Fruit fly (Drosophila melanogaster) whole organism, embryonic: Measurements from ENCODE around the gene CG3662.

Experiments
- Asciz ChIP-seq: fragments of 200-800 bp; sonication (Bioruptor generic); optimal IDR thresholded peaks from 2 replicates; lab custom pipeline; 2017; ENCODE audit warnings: missing biosample characterization, mild to moderate bottlenecking, missing genetic modification characterization, missing genetic modification reagents
- B-H1 ChIP-seq: fragments of 200-800 bp; sonication (Bioruptor generic); IDR thresholded peaks from 3 replicates; pipeline ENCODE4 v1.3.6; 2022; ENCODE audit warnings: missing biosample characterization, missing genetic modification characterization
- CG10274 ChIP-seq: fragments of 200-800 bp; sonication (Bioruptor generic); optimal IDR thresholded peaks from 3 replicates; lab custom pipeline; 2017; ENCODE audit warnings: missing biosample characterization, mild to moderate bottlenecking, missing genetic modification characterization
- CG11723 ChIP-seq: fragments of 200-800 bp; sonication (Bioruptor generic); optimal IDR thresholded peaks from 2 replicates; lab custom pipeline; 2017; ENCODE audit warnings: missing biosample characterization, mild to moderate bottlenecking, missing genetic modification characterization
- CG12942 ChIP-seq: fragments of 200-800 bp; sonication (Bioruptor generic); optimal IDR thresholded peaks from 3 replicates; lab custom pipeline; 2016; ENCODE audit warnings: missing biosample characterization, missing genetic modification characterization
- CG13296 ChIP-seq: fragments of 200-800 bp; sonication (Bioruptor generic); optimal IDR thresholded peaks from 3 replicates; lab custom pipeline; 2018; ENCODE audit warnings: missing biosample characterization, mild to moderate bottlenecking, missing genetic modification characterization
- CG15269 ChIP-seq: fragments of 200-800 bp; sonication (Bioruptor generic); optimal IDR thresholded peaks from 2 replicates; lab custom pipeline; 2018; ENCODE audit warnings: missing biosample characterization, mild to moderate bottlenecking, missing genetic modification characterization, moderate library complexity
- CG1603 ChIP-seq: fragments of 200-800 bp; sonication (Bioruptor generic); optimal IDR thresholded peaks from 2 replicates; lab custom pipeline; 2019; ENCODE audit warnings: missing biosample characterization, mild to moderate bottlenecking, missing genetic modification characterization, moderate library complexity
- CG16779 ChIP-seq: fragments of 200-800 bp; sonication (Bioruptor generic); IDR thresholded peaks from 2 replicates; pipeline ENCODE4 v1.3.6; 2022; ENCODE audit warnings: missing biosample characterization, missing genetic modification characterization
- CG17359 ChIP-seq: fragments of 200-800 bp; sonication (Bioruptor generic); optimal IDR thresholded peaks from 3 replicates; lab custom pipeline; 2018; ENCODE audit warnings: missing biosample characterization, mild to moderate bottlenecking, missing genetic modification characterization, moderate library complexity
- CG17802 ChIP-seq: fragments of 200-800 bp; sonication (Bioruptor generic); optimal IDR thresholded peaks from 2 replicates; lab custom pipeline; 2018; ENCODE audit warnings: missing biosample characterization, mild to moderate bottlenecking, missing genetic modification characterization, moderate library complexity
- CG2120 ChIP-seq: fragments of 200-800 bp; sonication (Bioruptor generic); optimal IDR thresholded peaks from 3 replicates; lab custom pipeline; 2016; ENCODE audit warnings: missing biosample characterization, missing genetic modification characterization
- CG32772 ChIP-seq: fragments of 200-800 bp; sonication (Bioruptor generic); IDR thresholded peaks from 2 replicates; pipeline ENCODE4 v1.3.6; 2022; ENCODE audit warnings: missing biosample characterization, missing genetic modification characterization
- CG3281 ChIP-seq: fragments of 200-800 bp; sonication (Bioruptor generic); optimal IDR thresholded peaks from 3 replicates; lab custom pipeline; 2017; ENCODE audit warnings: missing biosample characterization, mild to moderate bottlenecking, missing genetic modification characterization
- CG33557 ChIP-seq: fragments of 200-800 bp; sonication (Bioruptor generic); optimal IDR thresholded peaks from 2 replicates; lab custom pipeline; 2019; ENCODE audit warnings: missing biosample characterization, mild to moderate bottlenecking, missing genetic modification characterization, moderate library complexity
- CG4360 ChIP-seq: fragments of 200-800 bp; sonication (Bioruptor generic); IDR thresholded peaks from 2 replicates; pipeline ENCODE4 v1.3.6; 2022; ENCODE audit warnings: missing biosample characterization, missing genetic modification characterization
- CG7556 ChIP-seq: fragments of 200-800 bp; sonication (Bioruptor generic); optimal IDR thresholded peaks from 2 replicates; lab custom pipeline; 2017; ENCODE audit warnings: missing biosample characterization, mild to moderate bottlenecking, missing genetic modification characterization
- CG7745 ChIP-seq: fragments of 200-800 bp; sonication (Bioruptor generic); optimal IDR thresholded peaks from 2 replicates; lab custom pipeline; 2018; ENCODE audit warnings: missing biosample characterization, mild to moderate bottlenecking, missing genetic modification characterization, moderate library complexity
- CG8478 ChIP-seq: fragments of >200 bp; optimal IDR thresholded peaks from 2 replicates; lab custom pipeline; 2018
- CG9727 ChIP-seq: fragments of 200-800 bp; sonication (Bioruptor generic); optimal IDR thresholded peaks from 3 replicates; lab custom pipeline; 2017; ENCODE audit warnings: missing biosample characterization, mild to moderate bottlenecking, missing genetic modification characterization
- CoRest ChIP-seq: fragments of 200-800 bp; sonication (Bioruptor generic); optimal IDR thresholded peaks from 3 replicates; lab custom pipeline; 2018; ENCODE audit warnings: missing biosample characterization, mild to moderate bottlenecking, missing genetic modification characterization, moderate library complexity
- Doc2 ChIP-seq: fragments of 200-800 bp; sonication (Bioruptor generic); IDR thresholded peaks from 2 replicates; pipeline ENCODE4 v1.3.6; 2022; ENCODE audit warnings: missing biosample characterization, missing genetic modification characterization
- Hr51 ChIP-seq, 2 experiments: fragments of 200-800 bp; sonication (Bioruptor generic); optimal IDR thresholded peaks; 2 replicates in 1 of 2; 3 replicates in 1 of 2; lab custom pipeline; 2016 to 2018; ENCODE audit warnings: missing biosample characterization in 2 of 2, missing genetic modification characterization in 2 of 2, mild to moderate bottlenecking in 1 of 2, moderate library complexity in 1 of 2
- Nf-YB ChIP-seq: fragments of 200-800 bp; sonication (Bioruptor generic); optimal IDR thresholded peaks from 3 replicates; lab custom pipeline; 2019; ENCODE audit warnings: missing biosample characterization, mild to moderate bottlenecking, missing genetic modification characterization, moderate library complexity
- Nf-YC ChIP-seq: fragments of 200-800 bp; optimal IDR thresholded peaks from 3 replicates; lab custom pipeline; 2019; ENCODE audit warnings: missing biosample characterization, mild to moderate bottlenecking, missing genetic modification characterization, moderate library complexity
- NfI ChIP-seq: fragments of 200-800 bp; sonication (Bioruptor generic); optimal IDR thresholded peaks from 3 replicates; lab custom pipeline; 2018; ENCODE audit warnings: missing biosample characterization, mild to moderate bottlenecking, missing genetic modification characterization, moderate library complexity
- Oli ChIP-seq: fragments of 200-800 bp; sonication (Bioruptor generic); optimal IDR thresholded peaks from 2 replicates; lab custom pipeline; 2018; ENCODE audit warnings: missing biosample characterization, mild to moderate bottlenecking, missing genetic modification characterization, moderate library complexity
- Optix ChIP-seq: fragments of 200-800 bp; sonication (Bioruptor generic); IDR thresholded peaks from 3 replicates; pipeline ENCODE4 v1.3.6; 2022; ENCODE audit warnings: missing biosample characterization, missing genetic modification characterization
- Stat92E ChIP-seq, 3 experiments: fragments of >200 bp in 2 of 3; fragments of 200-800 bp in 1 of 3; sonication (Bioruptor generic) in 1 of 3; optimal IDR thresholded peaks; 2 replicates each; lab custom pipeline; 2017 to 2019; ENCODE audit warnings: missing biosample characterization in 3 of 3, missing genetic modification characterization in 3 of 3, mild to moderate bottlenecking in 1 of 3, moderate library complexity in 1 of 3
- Usf ChIP-seq: fragments of 200-800 bp; sonication (Bioruptor generic); optimal IDR thresholded peaks from 2 replicates; lab custom pipeline; 2017; ENCODE audit warnings: missing genotype, missing biosample characterization, missing genetic modification characterization
- Xrp1 ChIP-seq: fragments of 200-800 bp; sonication (Bioruptor generic); IDR thresholded peaks from 2 replicates; pipeline ENCODE4 v1.3.6; 2022; ENCODE audit warnings: missing biosample characterization, missing genetic modification characterization
- ci ChIP-seq: fragments of 200-800 bp; sonication (Bioruptor generic); IDR thresholded peaks from 3 replicates; pipeline ENCODE4 v1.3.6; 2022; ENCODE audit warnings: missing biosample characterization, missing genetic modification characterization
- corto ChIP-seq: fragments of 200-800 bp; sonication (Bioruptor generic); optimal IDR thresholded peaks from 2 replicates; lab custom pipeline; 2016; ENCODE audit warnings: missing biosample characterization, mild to moderate bottlenecking, missing genetic modification characterization, moderate library complexity
- crp ChIP-seq, 2 experiments: fragments of 200-800 bp; sonication (Bioruptor generic); optimal IDR thresholded peaks; 2 replicates in 1 of 2; 3 replicates in 1 of 2; lab custom pipeline; 2017; ENCODE audit warnings: missing biosample characterization in 2 of 2, missing genetic modification characterization in 2 of 2, mild to moderate bottlenecking in 1 of 2, moderate library complexity in 1 of 2
- ewg ChIP-seq: fragments of 200-800 bp; sonication (Bioruptor generic); optimal IDR thresholded peaks from 3 replicates; lab custom pipeline; 2017; ENCODE audit warnings: mild to moderate bottlenecking, missing biosample characterization, missing genetic modification reagents, missing genetic modification characterization
- fu2 ChIP-seq: fragments of 200-800 bp; sonication (Bioruptor generic); optimal IDR thresholded peaks from 2 replicates; lab custom pipeline; 2016; ENCODE audit warnings: missing biosample characterization, missing genetic modification characterization
- gro ChIP-seq: fragments of 200-800 bp; sonication (Bioruptor generic); optimal IDR thresholded peaks from 2 replicates; lab custom pipeline; 2016; ENCODE audit warnings: missing biosample characterization, missing genetic modification characterization
- ken ChIP-seq: fragments of 200-800 bp; sonication (Bioruptor generic); IDR thresholded peaks from 3 replicates; pipeline ENCODE4 v1.3.6; 2022; ENCODE audit warnings: missing biosample characterization, missing genetic modification characterization
- klu ChIP-seq: fragments of 200-800 bp; sonication (Bioruptor generic); IDR thresholded peaks from 2 replicates; pipeline ENCODE4 v1.3.6; 2022; ENCODE audit warnings: missing biosample characterization, missing genetic modification characterization
- lilli ChIP-seq: fragments of 200-800 bp; sonication (Bioruptor generic); optimal IDR thresholded peaks from 3 replicates; lab custom pipeline; 2016; ENCODE audit warnings: missing biosample characterization, missing genetic modification characterization
- org-1 ChIP-seq: fragments of 200-800 bp; sonication (Bioruptor generic); optimal IDR thresholded peaks from 2 replicates; lab custom pipeline; 2017; ENCODE audit warnings: missing biosample characterization, missing genetic modification characterization
- ro ChIP-seq: fragments of 200-800 bp; sonication (Bioruptor generic); IDR thresholded peaks from 2 replicates; pipeline ENCODE4 v1.3.6; 2022; ENCODE audit warnings: missing biosample characterization, missing genetic modification characterization
- row ChIP-seq: fragments of 200-800 bp; sonication (Bioruptor generic); IDR thresholded peaks from 3 replicates; pipeline ENCODE4 v1.3.6; 2022; ENCODE audit warnings: missing biosample characterization, missing genetic modification characterization
- sens-2 ChIP-seq: fragments of 200-800 bp; sonication (Bioruptor generic); IDR thresholded peaks from 2 replicates; pipeline ENCODE4 v1.3.6; 2022; ENCODE audit warnings: missing biosample characterization, missing genetic modification characterization
- shn ChIP-seq: fragments of 200-800 bp; sonication (Bioruptor generic); optimal IDR thresholded peaks from 3 replicates; lab custom pipeline; 2016; ENCODE audit warnings: missing biosample characterization, missing genetic modification characterization
- ssp ChIP-seq: fragments of 200-800 bp; sonication (Bioruptor generic); IDR thresholded peaks from 2 replicates; pipeline ENCODE4 v1.3.6; 2022; ENCODE audit warnings: missing biosample characterization, missing genetic modification characterization
- tio ChIP-seq: fragments of 200-800 bp; sonication (Bioruptor generic); optimal IDR thresholded peaks from 2 replicates; lab custom pipeline; 2017; ENCODE audit warnings: missing biosample characterization, missing genetic modification characterization, inconsistent platforms
- twi ChIP-seq: fragments of 200-800 bp; optimal IDR thresholded peaks from 2 replicates; lab custom pipeline; 2019; ENCODE audit warnings: missing biosample characterization, mild to moderate bottlenecking, missing genetic modification characterization, moderate library complexity
- unc-4 ChIP-seq: fragments of 200-800 bp; sonication (Bioruptor generic); IDR thresholded peaks from 2 replicates; pipeline ENCODE4 v1.3.6; 2022; ENCODE audit warnings: missing biosample characterization, missing genetic modification characterization; ENCODE audit not compliant: partially characterized antibody

The CG3662 gene

DNA sequence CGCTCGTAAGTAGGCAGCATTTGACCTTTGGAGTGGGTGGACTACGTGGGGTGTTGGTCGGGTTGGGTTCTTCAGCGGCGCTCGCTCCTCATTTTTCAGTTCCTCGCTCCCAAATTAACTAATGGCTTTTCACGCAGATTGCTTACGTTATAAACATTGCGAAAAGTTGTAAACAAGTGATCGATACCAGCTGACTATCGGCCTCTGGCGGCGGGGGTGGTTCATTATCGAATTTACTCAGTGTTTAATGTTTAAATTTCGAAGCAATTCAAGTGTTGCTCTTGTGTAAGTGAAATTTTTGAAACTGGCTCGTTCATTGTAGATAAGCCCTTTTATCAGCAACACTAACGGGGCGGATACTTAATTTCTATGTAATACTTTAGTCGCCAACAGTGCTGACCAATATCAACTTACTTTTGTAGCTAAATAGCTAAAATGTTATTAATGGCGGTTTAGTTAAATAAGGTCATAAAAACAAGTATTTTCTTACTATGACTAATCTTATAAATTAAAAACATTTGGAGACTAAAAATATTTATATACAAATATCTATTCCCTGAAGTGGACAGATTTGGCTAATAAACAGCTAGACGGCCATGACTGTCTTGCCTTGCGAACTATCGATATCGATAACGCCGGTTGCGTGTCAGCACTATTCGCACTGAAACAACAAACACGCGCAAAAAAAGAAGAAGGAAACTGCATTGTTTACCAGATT, 1.6 kb upstream of the CG3662 start, which contains the start of the genes PGAP2 and Clp (continued):
- peak; percentile 11 for TF ChIP-seq fu2
- peak; percentile 87 for TF ChIP-seq CoRest (tag; lab: Kevin White, UChicago)
- TF ChIP-seq CG7556 (GFP tag; lab: Kevin White, UChicago), result peak; percentile 65
- peak; percentile 68 for TF ChIP-seq ssp (GFP tag; lab: Robert Waterston, UW)
- peak; percentile 82 for TF ChIP-seq Xrp1 (GFP tag; lab: Robert Waterston, UW)
- TF ChIP-seq tio (GFP tag; lab: Kevin White, UChicago), result no peak
- TF ChIP-seq CG8478 (lab: Kevin White, UChicago), result no peak
- TF ChIP-seq CG3281 (GFP tag; lab: Kevin White, UChicago), result peak; percentile 56
- peak; percentile 84 for TF ChIP-seq CG2120 (GFP tag; lab: Kevin White, UChicago)
- TF ChIP-seq CG7745 (tag; lab: Kevin White, UChicago), result no peak
- TF ChIP-seq unc-4 (GFP tag; lab: Robert Waterston, UW), result peak; percentile 57; the same call in 1 of the 2 replicates
- no peak; the same call in 2 of the 3 replicates for TF ChIP-seq Optix (GFP tag; lab: Robert Waterston, UW)
- TF ChIP-seq shn (GFP tag; lab: Kevin White, UChicago), result peak; percentile 21
- TF ChIP-seq gro, result peak; percentile 9
- TF ChIP-seq Doc2, result no peak
- peak; percentile 69; the same call in 2 of the 3 replicates for TF ChIP-seq ci (GFP tag; lab: Robert Waterston, UW)
- peak; percentile 82 for TF ChIP-seq lilli
- TF ChIP-seq NfI (GFP tag; lab: Kevin White, UChicago), result peak; percentile 61
- TF ChIP-seq twi, result peak; percentile 63
- TF ChIP-seq CG11723 (GFP tag; lab: Kevin White, UChicago), result peak; percentile 26
- no peak for TF ChIP-seq corto (GFP tag; lab: Kevin White, UChicago)
- TF ChIP-seq row (GFP tag; lab: Robert Waterston, UW), result peak; percentile 94
- peak; percentile 76 for TF ChIP-seq klu (GFP tag; lab: Robert Waterston, UW)
- peak; percentile 72 for TF ChIP-seq B-H1 (GFP tag; lab: Robert Waterston, UW)
- TF ChIP-seq CG13296 (GFP tag; lab: Kevin White, UChicago), result peak; percentile 38
- TF ChIP-seq CG17359, result peak; percentile 67
- peak in 1 of 2 experiments; percentile 51 for TF ChIP-seq crp (GFP tag; optimal IDR thresholded peaks at IDR 0.05; lab: Kevin White, UChicago)
- peak; percentile 64 for TF ChIP-seq Nf-YC (tag; lab: Kevin White, UChicago)
- TF ChIP-seq CG33557 (GFP tag; lab: Kevin White, UChicago), result peak; percentile 53
- TF ChIP-seq ken (GFP tag; lab: Robert Waterston, UW), result peak; percentile 75
- TF ChIP-seq Stat92E (GFP tag; optimal IDR thresholded peaks at IDR 0.05; lab: Kevin White, UChicago), result no peak
- TF ChIP-seq CG10274 (GFP tag; lab: Kevin White, UChicago), result no peak
- TF ChIP-seq CG12942 (GFP tag; lab: Kevin White, UChicago), result peak; percentile 67
- TF ChIP-seq CG4360 (GFP tag; lab: Robert Waterston, UW), result peak; percentile 71
- peak; percentile 54 for TF ChIP-seq ewg
- TF ChIP-seq CG1603 (tag; lab: Kevin White, UChicago), result peak; percentile 48
- TF ChIP-seq CG32772 (GFP tag; lab: Robert Waterston, UW), result peak; percentile 76
- no peak for TF ChIP-seq Asciz
- TF ChIP-seq Oli (tag; lab: Kevin White, UChicago), result peak; percentile 68
- TF ChIP-seq sens-2 (GFP tag; lab: Robert Waterston, UW), result 0 out of 2 replicates have a peak, but pooled peaks have one; percentile 7
- TF ChIP-seq Nf-YB (GFP tag; lab: Kevin White, UChicago), result peak; percentile 51
- peak; percentile 49 for TF ChIP-seq Usf
- peak; percentile 80 for TF ChIP-seq CG9727
- TF ChIP-seq Hr51 (GFP tag; optimal IDR thresholded peaks at IDR 0.05; lab: Kevin White, UChicago), result peak in 1 of 2 experiments; percentile 11
- peak; percentile 77 for TF ChIP-seq CG15269
- peak; percentile 24 for TF ChIP-seq CG17802 (tag; lab: Kevin White, UChicago)
- TF ChIP-seq org-1, result peak; percentile 16
- TF ChIP-seq CG16779 (GFP tag; lab: Robert Waterston, UW), result no peak
- TF ChIP-seq ro (GFP tag; lab: Robert Waterston, UW), result peak; percentile 30; the same call in 1 of the 2 replicates
